Fruit fly (Drosophila melanogaster) whole organism, embryonic: ENCODE measurements around the gene bor.
A peak's percentile ranks its signal among the peaks of the same experiment; 100 is the strongest.

Source experiments
- B-H2 ChIP-seq: fragments of 200-800 bp; sonication (Bioruptor generic); optimal IDR thresholded peaks from 2 replicates; lab custom pipeline; 2018; ENCODE audit warnings: missing biosample characterization, mild to moderate bottlenecking, missing genetic modification characterization
- Bgb ChIP-seq: fragments of 200-800 bp; sonication (Bioruptor generic); IDR thresholded peaks from 2 replicates; pipeline ENCODE4 v1.3.6; 2022; ENCODE audit warnings: missing biosample characterization, missing genetic modification characterization; ENCODE audit not compliant: partially characterized antibody
- CG10462 ChIP-seq: fragments of 200-800 bp; sonication (Bioruptor generic); optimal IDR thresholded peaks from 2 replicates; lab custom pipeline; 2016; ENCODE audit warnings: missing biosample characterization, missing genetic modification characterization
- CG11723 ChIP-seq: fragments of 200-800 bp; sonication (Bioruptor generic); optimal IDR thresholded peaks from 2 replicates; lab custom pipeline; 2017; ENCODE audit warnings: missing biosample characterization, mild to moderate bottlenecking, missing genetic modification characterization
- CG12219 ChIP-seq: fragments of 200-800 bp; sonication (Bioruptor generic); optimal IDR thresholded peaks from 3 replicates; lab custom pipeline; 2018; ENCODE audit warnings: missing biosample characterization, mild to moderate bottlenecking, missing genetic modification characterization
- CG13624 ChIP-seq: fragments of 200-800 bp; sonication (Bioruptor generic); optimal IDR thresholded peaks from 2 replicates; lab custom pipeline; 2016; ENCODE audit warnings: missing biosample characterization, missing genetic modification characterization
- CG15011 ChIP-seq: fragments of 200-800 bp; sonication (Bioruptor generic); optimal IDR thresholded peaks from 3 replicates; lab custom pipeline; 2018; ENCODE audit warnings: missing biosample characterization, mild to moderate bottlenecking, missing genetic modification characterization
- CG15514 ChIP-seq: fragments of 200-800 bp; sonication (Bioruptor generic); optimal IDR thresholded peaks from 3 replicates; lab custom pipeline; 2017; ENCODE audit warnings: missing biosample characterization, missing genetic modification characterization, mild to moderate bottlenecking, moderate library complexity, missing genetic modification reagents
- CG16779 ChIP-seq: fragments of 200-800 bp; sonication (Bioruptor generic); IDR thresholded peaks from 2 replicates; pipeline ENCODE4 v1.3.6; 2022; ENCODE audit warnings: missing biosample characterization, missing genetic modification characterization
- CG17829 ChIP-seq: fragments of 200-800 bp; optimal IDR thresholded peaks from 2 replicates; lab custom pipeline; 2019; ENCODE audit warnings: missing biosample characterization, mild to moderate bottlenecking, missing genetic modification characterization, moderate library complexity
- CG17912 ChIP-seq: fragments of 200-800 bp; sonication (Bioruptor generic); optimal IDR thresholded peaks from 2 replicates; lab custom pipeline; 2018; ENCODE audit warnings: missing biosample characterization, mild to moderate bottlenecking, missing genetic modification characterization
- CG2120 ChIP-seq: fragments of 200-800 bp; sonication (Bioruptor generic); optimal IDR thresholded peaks from 3 replicates; lab custom pipeline; 2016; ENCODE audit warnings: missing biosample characterization, missing genetic modification characterization
- CG30020 ChIP-seq: fragments of 200-800 bp; optimal IDR thresholded peaks from 2 replicates; lab custom pipeline; 2019; ENCODE audit warnings: missing biosample characterization, mild to moderate bottlenecking, missing genetic modification characterization, moderate library complexity
- CG3407 ChIP-seq: fragments of 200-800 bp; sonication (Bioruptor generic); optimal IDR thresholded peaks from 2 replicates; lab custom pipeline; 2018; ENCODE audit warnings: missing biosample characterization, mild to moderate bottlenecking, missing genetic modification characterization
- CG5180 ChIP-seq: fragments of 200-800 bp; sonication (Bioruptor generic); optimal IDR thresholded peaks from 3 replicates; lab custom pipeline; 2017; ENCODE audit warnings: missing biosample characterization, missing genetic modification characterization, mild to moderate bottlenecking, moderate library complexity, missing genetic modification reagents
- CG5953 ChIP-seq: fragments of 200-800 bp; sonication (Bioruptor generic); IDR thresholded peaks from 2 replicates; pipeline ENCODE4 v1.3.6; 2022; ENCODE audit warnings: missing biosample characterization, missing genetic modification characterization
- CG7745 ChIP-seq: fragments of 200-800 bp; sonication (Bioruptor generic); optimal IDR thresholded peaks from 2 replicates; lab custom pipeline; 2018; ENCODE audit warnings: missing biosample characterization, mild to moderate bottlenecking, missing genetic modification characterization, moderate library complexity
- CG8281 ChIP-seq: fragments of 200-800 bp; sonication (Bioruptor generic); optimal IDR thresholded peaks from 2 replicates; lab custom pipeline; 2018; ENCODE audit warnings: missing biosample characterization, mild to moderate bottlenecking, missing genetic modification characterization, moderate library complexity
- CG9817 ChIP-seq: fragments of 200-800 bp; sonication (Bioruptor generic); optimal IDR thresholded peaks from 2 replicates; lab custom pipeline; 2018; ENCODE audit warnings: missing biosample characterization, mild to moderate bottlenecking, missing genetic modification characterization, moderate library complexity
- D19B ChIP-seq: fragments of 200-800 bp; sonication (Bioruptor generic); optimal IDR thresholded peaks from 2 replicates; lab custom pipeline; 2017; ENCODE audit warnings: missing biosample characterization, mild to moderate bottlenecking, missing genetic modification characterization
- H2.0 ChIP-seq: fragments of 200-800 bp; sonication (Bioruptor generic); IDR thresholded peaks from 2 replicates; pipeline ENCODE4 v1.3.6; 2022; ENCODE audit warnings: missing biosample characterization, missing genetic modification characterization
- HHEX ChIP-seq: fragments of 200-800 bp; sonication (Bioruptor generic); optimal IDR thresholded peaks from 3 replicates; lab custom pipeline; 2017; ENCODE audit warnings: missing biosample characterization, mild to moderate bottlenecking, missing genetic modification characterization, missing genetic modification reagents
- HLH54F ChIP-seq: fragments of 200-800 bp; sonication (Bioruptor generic); optimal IDR thresholded peaks from 3 replicates; lab custom pipeline; 2016; ENCODE audit warnings: missing biosample characterization, missing genetic modification characterization
- Hand ChIP-seq: fragments of 200-800 bp; sonication (Bioruptor generic); optimal IDR thresholded peaks from 2 replicates; lab custom pipeline; 2017; ENCODE audit warnings: mild to moderate bottlenecking, missing biosample characterization, missing genetic modification reagents, missing genetic modification characterization
- Hmr ChIP-seq: fragments of 200-800 bp; sonication (Bioruptor generic); optimal IDR thresholded peaks from 3 replicates; lab custom pipeline; 2017; ENCODE audit warnings: mild to moderate bottlenecking, missing biosample characterization, missing genetic modification reagents, missing genetic modification characterization
- Mad ChIP-seq: fragments of 200-800 bp; sonication (Bioruptor generic); optimal IDR thresholded peaks from 2 replicates; lab custom pipeline; 2016; ENCODE audit warnings: missing biosample characterization, missing genetic modification characterization
- Mes4 ChIP-seq: fragments of 200-800 bp; sonication (Bioruptor generic); optimal IDR thresholded peaks from 2 replicates; lab custom pipeline; 2016; ENCODE audit warnings: missing biosample characterization, missing genetic modification characterization
- PHDP ChIP-seq: fragments of 200-800 bp; sonication (Bioruptor generic); optimal IDR thresholded peaks from 3 replicates; lab custom pipeline; 2018; ENCODE audit warnings: missing biosample characterization, mild to moderate bottlenecking, missing genetic modification characterization, moderate library complexity
- Rfx ChIP-seq: fragments of 200-800 bp; sonication (Bioruptor generic); IDR thresholded peaks from 2 replicates; pipeline ENCODE4 v1.3.6; 2022; ENCODE audit warnings: missing biosample characterization, missing genetic modification characterization
- bbx ChIP-seq: fragments of 200-800 bp; sonication (Bioruptor generic); IDR thresholded peaks from 2 replicates; pipeline ENCODE4 v1.3.6; 2022; ENCODE audit warnings: missing biosample characterization, missing genetic modification characterization; ENCODE audit not compliant: partially characterized antibody
- bcd ChIP-seq: fragments of 200-800 bp; sonication (Bioruptor generic); optimal IDR thresholded peaks from 2 replicates; lab custom pipeline; 2017; ENCODE audit warnings: missing biosample characterization, mild to moderate bottlenecking, missing genetic modification characterization
- br ChIP-seq: fragments of >200 bp; optimal IDR thresholded peaks from 2 replicates; lab custom pipeline; 2017
- cas ChIP-seq: fragments of 200-800 bp; sonication (Bioruptor generic); IDR thresholded peaks from 2 replicates; pipeline ENCODE4 v1.3.6; 2022; ENCODE audit warnings: missing biosample characterization, missing genetic modification characterization
- chm ChIP-seq: fragments of 200-800 bp; sonication (Bioruptor generic); IDR thresholded peaks from 2 replicates; pipeline ENCODE4 v1.3.6; 2022; ENCODE audit warnings: missing biosample characterization, missing genetic modification characterization
- ci ChIP-seq: fragments of 200-800 bp; sonication (Bioruptor generic); IDR thresholded peaks from 3 replicates; pipeline ENCODE4 v1.3.6; 2022; ENCODE audit warnings: missing biosample characterization, missing genetic modification characterization
- crc ChIP-seq: fragments of 200-800 bp; sonication (Bioruptor generic); optimal IDR thresholded peaks from 2 replicates; lab custom pipeline; 2016; ENCODE audit warnings: missing biosample characterization, missing genetic modification characterization
- crp ChIP-seq, 2 experiments: fragments of 200-800 bp; sonication (Bioruptor generic); optimal IDR thresholded peaks; 2 replicates in 1 of 2; 3 replicates in 1 of 2; lab custom pipeline; 2017; ENCODE audit warnings: missing biosample characterization in 2 of 2, missing genetic modification characterization in 2 of 2, mild to moderate bottlenecking in 1 of 2, moderate library complexity in 1 of 2
- disco-r ChIP-seq: fragments of 200-800 bp; sonication (Bioruptor generic); optimal IDR thresholded peaks from 2 replicates; lab custom pipeline; 2016; ENCODE audit warnings: missing biosample characterization, missing genetic modification characterization
- dmrt99B ChIP-seq: fragments of 200-800 bp; sonication (Bioruptor generic); optimal IDR thresholded peaks from 2 replicates; lab custom pipeline; 2018; ENCODE audit warnings: missing biosample characterization, mild to moderate bottlenecking, missing genetic modification characterization, moderate library complexity
- fru ChIP-seq: fragments of >200 bp; optimal IDR thresholded peaks from 2 replicates; lab custom pipeline; 2017
- gt ChIP-seq: fragments of 200-800 bp; sonication (Bioruptor generic); IDR thresholded peaks from 2 replicates; pipeline ENCODE4 v1.3.6; 2022; ENCODE audit warnings: missing biosample characterization, missing genetic modification characterization
- insv ChIP-seq, 2 experiments: fragments of 200-800 bp; sonication (Bioruptor generic); optimal IDR thresholded peaks; 3 replicates each; lab custom pipeline; 2016 to 2018; ENCODE audit warnings: missing biosample characterization in 2 of 2, missing genetic modification characterization in 2 of 2
- kni ChIP-seq: fragments of 200-800 bp; sonication (Bioruptor generic); optimal IDR thresholded peaks from 3 replicates; lab custom pipeline; 2017; ENCODE audit warnings: mild to moderate bottlenecking, missing biosample characterization, missing genetic modification reagents, missing genetic modification characterization
- mirr ChIP-seq: fragments of 200-800 bp; sonication (Bioruptor generic); optimal IDR thresholded peaks from 3 replicates; lab custom pipeline; 2018; ENCODE audit warnings: missing biosample characterization, mild to moderate bottlenecking, missing genetic modification characterization
- nom ChIP-seq: fragments of 200-800 bp; sonication (Bioruptor generic); optimal IDR thresholded peaks from 2 replicates; lab custom pipeline; 2017; ENCODE audit warnings: missing biosample characterization, missing genetic modification characterization, mild to moderate bottlenecking, moderate library complexity, missing genetic modification reagents
- onecut ChIP-seq: fragments of 200-800 bp; sonication (Bioruptor generic); IDR thresholded peaks from 2 replicates; pipeline ENCODE4 v1.3.6; 2022; ENCODE audit warnings: missing biosample characterization, missing genetic modification characterization
- phol ChIP-seq: fragments of 200-800 bp; sonication (Bioruptor generic); optimal IDR thresholded peaks from 3 replicates; lab custom pipeline; 2018; ENCODE audit warnings: missing biosample characterization, mild to moderate bottlenecking, missing genetic modification characterization, moderate library complexity
- slou ChIP-seq: fragments of 200-800 bp; sonication (Bioruptor generic); optimal IDR thresholded peaks from 3 replicates; lab custom pipeline; 2016; ENCODE audit warnings: missing biosample characterization, missing genetic modification characterization
- zen ChIP-seq: fragments of 200-800 bp; sonication (Bioruptor generic); optimal IDR thresholded peaks from 3 replicates; lab custom pipeline; 2018; ENCODE audit warnings: missing biosample characterization, mild to moderate bottlenecking, missing genetic modification characterization, moderate library complexity

Gene bor

DNA sequence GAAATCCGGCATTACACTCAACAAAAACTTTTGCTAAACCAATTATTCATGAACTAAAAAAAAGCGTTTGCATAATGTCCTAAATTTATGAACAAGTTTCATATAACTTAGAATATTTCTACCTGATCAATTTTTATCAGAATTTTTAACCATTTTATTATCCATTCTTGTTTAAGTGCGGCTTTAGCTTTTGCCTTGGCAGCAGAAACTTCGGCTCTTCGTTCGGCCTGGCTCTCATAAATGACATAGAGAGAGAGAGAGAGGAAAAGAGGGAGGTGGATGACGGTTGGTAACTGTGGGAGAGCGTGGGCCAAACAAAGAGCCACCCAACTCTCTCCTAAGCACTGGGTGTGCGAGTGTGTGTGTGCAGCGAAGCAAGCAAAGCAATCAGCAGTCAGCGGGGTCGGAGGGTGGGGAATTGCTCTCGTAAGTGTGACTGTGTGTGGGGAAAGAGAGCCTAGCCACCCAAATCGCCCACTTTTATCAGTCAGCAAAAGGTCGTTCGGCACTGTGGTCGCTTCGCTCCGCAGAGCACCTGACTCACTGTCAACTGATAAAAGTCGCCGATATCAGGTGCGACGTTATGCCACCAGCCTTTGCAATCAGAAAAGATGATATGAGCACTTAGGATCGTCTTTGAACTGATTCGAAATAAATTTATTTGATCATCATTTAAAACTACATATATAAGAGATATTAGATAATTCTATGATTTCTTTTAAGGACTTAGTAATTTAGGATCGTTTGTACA, 39.3 kb downstream of the bor start (continued):
- TF ChIP-seq CG5180 (GFP tag; lab: Kevin White, UChicago) (peak; percentile 91), CG2120 (GFP tag; lab: Kevin White, UChicago) (peak; percentile 99), mirr (GFP tag; lab: Kevin White, UChicago) (peak; percentile 54), CG17912 (peak; percentile 7), onecut (GFP tag; lab: Robert Waterston, UW) (peak; percentile 95), cas (GFP tag; lab: Robert Waterston, UW) (no peak), crp (GFP tag; optimal IDR thresholded peaks at IDR 0.05; lab: Kevin White, UChicago) (peak in 1 of 2 experiments; percentile 65), Hmr (peak; percentile 98), Mes4 (GFP tag; lab: Kevin White, UChicago) (peak; percentile 97), CG16779 (no peak), CG15514 (GFP tag; lab: Kevin White, UChicago) (peak; percentile 94), chm (no peak), gt (no peak), CG15011 (peak; percentile 96), disco-r (peak; percentile 96), CG9817 (tag; lab: Kevin White, UChicago) (peak; percentile 93), HLH54F (GFP tag; lab: Kevin White, UChicago) (peak; percentile 96), Hand (GFP tag; lab: Kevin White, UChicago) (peak; percentile 97), zen (tag; lab: Kevin White, UChicago) (peak; percentile 94), CG5953 (no peak), HHEX (GFP tag; lab: Kevin White, UChicago) (peak; percentile 97), dmrt99B (tag; lab: Kevin White, UChicago) (peak; percentile 99), br (lab: Kevin White, UChicago) (no peak), CG12219 (GFP tag; lab: Kevin White, UChicago) (peak; percentile 95), Rfx (no peak), nom (GFP tag; lab: Kevin White, UChicago) (peak; percentile 93), slou (peak; percentile 90), bcd (GFP tag; lab: Kevin White, UChicago) (peak; percentile 98), bbx (GFP tag; lab: Robert Waterston, UW) (no peak), CG11723 (GFP tag; lab: Kevin White, UChicago) (peak; percentile 93), D19B (peak; percentile 88), crc (GFP tag; lab: Kevin White, UChicago) (peak; percentile 95), CG30020 (tag; lab: Kevin White, UChicago) (peak; percentile 84), B-H2 (GFP tag; lab: Kevin White, UChicago) (peak; percentile 76), CG8281 (peak; percentile 86), CG17829 (tag; lab: Kevin White, UChicago) (peak; percentile 98), insv (GFP tag; optimal IDR thresholded peaks at IDR 0.05; lab: Kevin White, UChicago) (peak; percentile 49 to 66), ci (GFP tag; lab: Robert Waterston, UW) (no peak), fru (lab: Kevin White, UChicago) (no peak), kni (GFP tag; lab: Kevin White, UChicago) (peak; percentile 81), CG13624 (peak; percentile 98), CG10462 (GFP tag; lab: Kevin White, UChicago) (peak; percentile 95), CG3407 (GFP tag; lab: Kevin White, UChicago) (peak; percentile 96), PHDP (tag; lab: Kevin White, UChicago) (peak; percentile 98), Bgb (GFP tag; lab: Robert Waterston, UW) (no peak), phol (tag; lab: Kevin White, UChicago) (peak; percentile 97), Mad (GFP tag; lab: Kevin White, UChicago) (peak; percentile 93), H2.0 (GFP tag; lab: Robert Waterston, UW) (no peak), CG7745 (tag; lab: Kevin White, UChicago) (peak; percentile 79)
